Worm (Caenorhabditis elegans) whole organism, young adult: ENCODE results near the gene gcl-1.
A peak's percentile ranks its signal among the peaks of the same experiment; 100 is the strongest.
"Not testable (repeated sequence)": the region's sequence is repeated elsewhere in the genome, so short reads cannot be mapped to it uniquely, and the experiment has no call there.

Source experiments
- F33H1.4 ChIP-seq: fragments of 200-800 bp; sonication (Bioruptor generic); IDR thresholded peaks from 2 replicates; pipeline ENCODE4 v1.3.6; 2022; ENCODE audit warnings: missing genetic modification reagents, missing genetic modification characterization, missing compliant biosample characterization
- Y95B8A.8 ChIP-seq: fragments of 200-800 bp; sonication (Bioruptor generic); IDR thresholded peaks from 2 replicates; pipeline ENCODE4 v1.3.6; 2022; ENCODE audit warnings: missing genetic modification reagents, missing genetic modification characterization, missing compliant biosample characterization
- aptf-2 ChIP-seq: fragments of 200-800 bp; sonication (Bioruptor generic); conservative IDR thresholded peaks from 2 replicates; pipeline ENCODE4 v1.3.6; 2022; ENCODE audit warnings: missing genetic modification reagents, missing genetic modification characterization, missing compliant biosample characterization
- aptf-3 ChIP-seq: fragments of 200-800 bp; sonication (Bioruptor generic); IDR thresholded peaks from 2 replicates; pipeline ENCODE4 v1.3.6; 2022; ENCODE audit warnings: missing genetic modification characterization, missing compliant biosample characterization
- attf-6 ChIP-seq: fragments of 200-800 bp; sonication (Bioruptor generic); IDR thresholded peaks from 2 replicates; pipeline ENCODE4 v1.3.6; 2022; ENCODE audit warnings: missing genetic modification reagents, missing genetic modification characterization, missing compliant biosample characterization
- ceh-91 ChIP-seq: fragments of 200-800 bp; sonication (Bioruptor generic); IDR thresholded peaks from 2 replicates; pipeline ENCODE4 v1.3.6; 2022; ENCODE audit warnings: missing genetic modification reagents, missing genetic modification characterization, missing compliant biosample characterization
- dox-1 ChIP-seq: fragments of 200-800 bp; sonication (Bioruptor generic); IDR thresholded peaks from 2 replicates; pipeline ENCODE4 v1.3.6; 2022; ENCODE audit warnings: missing genetic modification reagents, missing genetic modification characterization, missing compliant biosample characterization
- dpl-1 ChIP-seq: fragments of 150-350 bp; optimal IDR thresholded peaks from 2 replicates; lab custom pipeline; 2014; ENCODE audit warnings: missing biosample characterization, missing genetic modification reagents, missing genetic modification characterization
- efl-1 ChIP-seq: fragments of 150-350 bp; optimal IDR thresholded peaks from 2 replicates; lab custom pipeline; 2014; ENCODE audit warnings: missing biosample characterization, missing genetic modification reagents, missing genetic modification characterization
- egrh-3 ChIP-seq: fragments of 200-800 bp; sonication (Bioruptor generic); IDR thresholded peaks from 2 replicates; pipeline ENCODE4 v1.3.6; 2022; ENCODE audit warnings: missing genetic modification reagents, missing genetic modification characterization, missing compliant biosample characterization
- him-1 ChIP-seq: sonication (generic microtip); optimal IDR thresholded peaks from 2 replicates; lab custom pipeline; 2016; ENCODE audit warnings: missing genotype, missing genetic modification reagents, missing genetic modification characterization, missing compliant biosample characterization
- hmg-1.2 ChIP-seq: fragments of 200-800 bp; sonication (Bioruptor generic); IDR thresholded peaks from 2 replicates; pipeline ENCODE4 v1.3.6; 2022; ENCODE audit warnings: missing genetic modification reagents, missing genetic modification characterization, missing compliant biosample characterization
- let-607 ChIP-seq, 2 experiments: fragments of 200-800 bp in 1 of 2; sonication (Bioruptor generic) in 1 of 2; sonication (generic microtip) in 1 of 2; optimal IDR thresholded peaks; 2 replicates each; lab custom pipeline; 2016 to 2018; ENCODE audit warnings: mild to moderate bottlenecking in 2 of 2, missing compliant biosample characterization in 2 of 2, missing genetic modification characterization in 2 of 2, moderate library complexity in 2 of 2, missing genotype in 1 of 2
- lin-26 ChIP-seq: fragments of 200-800 bp; sonication (Bioruptor generic); IDR thresholded peaks from 2 replicates; pipeline ENCODE4 v1.3.6; 2022; ENCODE audit warnings: missing genetic modification reagents, missing genetic modification characterization, missing compliant biosample characterization
- lin-54 ChIP-seq: fragments of 200-800 bp; sonication (Bioruptor generic); optimal IDR thresholded peaks from 2 replicates; lab custom pipeline; 2018; ENCODE audit warnings: mild to moderate bottlenecking, missing genetic modification characterization, missing compliant biosample characterization
- lir-1 ChIP-seq: fragments of 200-800 bp; sonication (Bioruptor generic); conservative IDR thresholded peaks from 2 replicates; pipeline ENCODE4 v1.3.6; 2022; ENCODE audit warnings: missing genetic modification reagents, missing genetic modification characterization, missing compliant biosample characterization
- lsl-1 ChIP-seq: fragments of 200-800 bp; sonication (Bioruptor generic); optimal IDR thresholded peaks from 2 replicates; lab custom pipeline; 2018; ENCODE audit warnings: mild to moderate bottlenecking, missing genetic modification characterization, moderate library complexity, missing compliant biosample characterization
- madf-10 ChIP-seq: sonication (generic microtip); optimal IDR thresholded peaks from 2 replicates; lab custom pipeline; 2016; ENCODE audit warnings: mild to moderate bottlenecking, missing genetic modification characterization, missing compliant biosample characterization
- madf-6 ChIP-seq: fragments of 200-800 bp; sonication (Bioruptor generic); IDR thresholded peaks from 2 replicates; pipeline ENCODE4 v1.3.6; 2022; ENCODE audit warnings: missing genetic modification reagents, missing genetic modification characterization, missing compliant biosample characterization
- madf-8 ChIP-seq: fragments of 200-800 bp; sonication (Bioruptor generic); conservative IDR thresholded peaks from 2 replicates; pipeline ENCODE4 v1.3.6; 2022; ENCODE audit warnings: missing genetic modification reagents, missing genetic modification characterization, missing compliant biosample characterization
- mcd-1 ChIP-seq: fragments of 200-800 bp; sonication (Bioruptor generic); IDR thresholded peaks from 2 replicates; pipeline ENCODE4 v1.3.6; 2022; ENCODE audit warnings: missing genetic modification reagents, missing genetic modification characterization, missing compliant biosample characterization
- mes-4 ChIP-seq: sonication (generic microtip); optimal IDR thresholded peaks from 2 replicates; lab custom pipeline; 2016; ENCODE audit warnings: missing genotype, missing genetic modification characterization, missing compliant biosample characterization
- nfya-1 ChIP-seq: sonication (generic microtip); optimal IDR thresholded peaks from 2 replicates; lab custom pipeline; 2017; ENCODE audit warnings: antibody characterized with exemption, missing compliant biosample characterization, missing genetic modification characterization, borderline replicate concordance; ENCODE audit not compliant: insufficient read depth
- nhr-120 ChIP-seq: fragments of 200-800 bp; sonication (Bioruptor generic); IDR thresholded peaks from 2 replicates; pipeline ENCODE4 v1.3.6; 2022; ENCODE audit warnings: missing genetic modification characterization, missing compliant biosample characterization
- pbrm-1 ChIP-seq: fragments of 200-800 bp; sonication (Bioruptor generic); IDR thresholded peaks from 2 replicates; pipeline ENCODE4 v1.3.6; 2022; ENCODE audit warnings: missing genetic modification reagents, missing genetic modification characterization, missing compliant biosample characterization
- rpc-1 ChIP-seq, 2 experiments: fragments of 150-350 bp in 1 of 2; sonication (generic microtip) in 1 of 2; optimal IDR thresholded peaks; 2 replicates each; lab custom pipeline; 2014 to 2018; ENCODE audit warnings: missing biosample characterization in 1 of 2, missing genetic modification characterization in 1 of 2, missing genetic modification reagents in 1 of 2, missing genotype in 1 of 2
- snpc-4 ChIP-seq, 5 experiments: fragments of 150-350 bp in 1 of 5; sonication (generic microtip) in 4 of 5; optimal IDR thresholded peaks; 2 replicates each; lab custom pipeline; 2014 to 2018; ENCODE audit warnings: missing genetic modification characterization in 5 of 5, missing biosample characterization in 3 of 5, antibody characterized with exemption in 2 of 5, mild to moderate bottlenecking in 2 of 5, missing compliant biosample characterization in 2 of 5, missing genotype in 2 of 5, moderate library complexity in 2 of 5, missing genetic modification reagents in 1 of 5
- tlf-1 ChIP-seq: fragments of 200-800 bp; sonication (Bioruptor generic); optimal IDR thresholded peaks from 2 replicates; lab custom pipeline; 2018; ENCODE audit warnings: mild to moderate bottlenecking, missing genetic modification characterization, missing compliant biosample characterization
- xnd-1 ChIP-seq: sonication (generic microtip); optimal IDR thresholded peaks from 2 replicates; lab custom pipeline; 2016; ENCODE audit warnings: missing genotype, missing genetic modification reagents, missing genetic modification characterization, missing compliant biosample characterization
- ztf-18 ChIP-seq: sonication (generic microtip); optimal IDR thresholded peaks from 2 replicates; lab custom pipeline; 2016; ENCODE audit warnings: missing genotype, mild to moderate bottlenecking, missing genetic modification characterization, missing compliant biosample characterization
- ztf-25 ChIP-seq: fragments of 200-800 bp; sonication (Bioruptor generic); IDR thresholded peaks from 2 replicates; pipeline ENCODE4 v1.3.6; 2022; ENCODE audit warnings: missing genetic modification reagents, missing genetic modification characterization, missing compliant biosample characterization

The gcl-1 gene

DNA sequence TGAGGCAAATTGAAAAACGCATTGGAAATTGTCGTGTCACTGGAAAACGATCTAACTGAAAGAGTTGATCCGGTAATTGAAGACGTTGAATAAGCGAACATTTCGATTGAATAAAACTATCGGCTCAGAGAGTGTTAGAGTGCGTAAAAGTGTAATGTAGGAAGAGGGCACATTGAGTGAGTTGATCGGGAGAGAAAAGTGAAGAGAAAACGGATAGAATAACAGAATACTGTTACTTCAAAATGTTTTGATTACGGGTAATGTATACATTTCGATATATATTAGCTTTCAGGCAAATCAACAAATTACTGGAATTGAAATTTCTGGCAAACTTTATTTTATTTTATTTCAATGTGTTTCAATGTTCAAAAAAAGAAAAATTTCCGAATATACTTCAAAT, 42.0 kb upstream of the gcl-1 start, which contains the start of gene uso-1 (continued):
- TF ChIP-seq ztf-25 (GFP tag; lab: Robert Waterston, UW) (no peak), efl-1 (GFP tag; lab: Kevin White, UChicago) (no peak), egrh-3 (GFP tag; lab: Robert Waterston, UW) (no peak), nfya-1 (tag; lab: Kevin White, UChicago) (no peak), dox-1 (GFP tag; lab: Robert Waterston, UW) (no peak)

DNA sequence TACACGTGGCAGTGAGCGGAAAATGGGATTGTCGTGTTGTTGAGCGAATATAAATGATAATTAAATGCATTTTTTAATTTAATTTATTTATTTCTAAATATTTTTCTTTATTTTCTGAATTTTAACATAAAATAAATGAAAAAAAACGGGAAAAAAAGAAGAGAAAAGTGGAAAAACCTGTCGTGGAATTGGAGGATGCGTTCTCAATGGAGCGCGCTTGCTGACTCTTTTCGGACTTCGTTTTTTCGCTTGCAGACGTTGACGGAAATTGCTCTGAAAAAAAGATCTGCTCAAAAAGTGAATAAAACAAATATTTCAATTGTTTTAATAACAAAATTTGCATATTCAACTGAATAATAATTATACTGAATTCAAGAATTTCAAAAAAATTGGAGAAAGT, 40.8 kb upstream of the gcl-1 start:
- no peak for TF ChIP-seq mes-4
- TF ChIP-seq him-1 (tag; lab: Kevin White, UChicago), result no peak
- no peak for TF ChIP-seq snpc-4 (GFP tag; optimal IDR thresholded peaks at IDR 0.05; lab: Kevin White, UChicago)
- TF ChIP-seq snpc-4 (tag; optimal IDR thresholded peaks at IDR 0.05; lab: Kevin White, UChicago), result peak in 1 of 4 experiments; percentile 39
- peak; percentile 18 for TF ChIP-seq ztf-18 (tag; lab: Kevin White, UChicago)
- no peak for TF ChIP-seq nhr-120 (GFP tag; lab: Robert Waterston, UW)
- no peak for TF ChIP-seq madf-10 (tag; lab: Kevin White, UChicago)
- TF ChIP-seq mcd-1 (GFP tag; lab: Robert Waterston, UW), result peak; percentile 88
- TF ChIP-seq lin-26 (GFP tag; lab: Robert Waterston, UW), result no peak
- peak; percentile 75 to 93 for TF ChIP-seq let-607 (tag; optimal IDR thresholded peaks at IDR 0.05; lab: Kevin White, UChicago)

DNA sequence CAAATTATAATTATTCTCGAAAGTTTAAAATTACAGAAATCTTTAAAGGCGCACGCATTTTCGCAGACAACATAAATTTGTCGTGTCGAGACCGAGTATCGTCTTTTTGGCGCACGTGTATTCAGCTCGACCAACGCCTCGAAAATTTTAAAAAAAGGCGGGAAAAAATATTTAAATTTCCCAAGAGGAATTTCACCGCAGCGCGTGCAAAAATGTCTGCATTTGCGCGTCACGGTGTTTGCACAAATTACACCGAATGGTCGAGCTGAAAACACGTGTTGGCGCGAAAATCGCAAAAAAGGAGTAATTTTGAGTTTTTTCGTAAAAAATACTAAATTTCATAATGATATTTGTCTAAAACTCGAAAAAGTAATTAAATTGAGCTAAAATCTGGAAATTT, 38.0 kb upstream of the gcl-1 start:
- TF ChIP-seq aptf-2 (GFP tag; lab: Robert Waterston, UW) (peak; percentile 84), pbrm-1 (GFP tag; lab: Robert Waterston, UW) (no peak), lsl-1 (peak; percentile 59), hmg-1.2 (GFP tag; lab: Robert Waterston, UW) (no peak), lin-54 (GFP tag; lab: Kevin White, UChicago) (peak; percentile 15), F33H1.4 (peak; percentile 42), dpl-1 (GFP tag; lab: Kevin White, UChicago) (peak; percentile 30), attf-6 (GFP tag; lab: Robert Waterston, UW) (peak; percentile 33; the same call in 1 of the 2 replicates), him-1 (tag; lab: Kevin White, UChicago) (peak; percentile 32), aptf-3 (no peak), efl-1 (GFP tag; lab: Kevin White, UChicago) (peak; percentile 71), madf-8 (GFP tag; lab: Robert Waterston, UW) (0 out of 2 replicates have a peak, but pooled peaks have one; percentile 38), tlf-1 (GFP tag; lab: Kevin White, UChicago) (peak; percentile 34), ceh-91 (GFP tag; lab: Robert Waterston, UW) (peak; percentile 32; the same call in 1 of the 2 replicates), lir-1 (no peak), xnd-1 (tag; lab: Kevin White, UChicago) (peak; percentile 67), snpc-4 (GFP tag; optimal IDR thresholded peaks at IDR 0.05; lab: Kevin White, UChicago) (no peak), snpc-4 (tag; optimal IDR thresholded peaks at IDR 0.05; lab: Kevin White, UChicago) (peak in 1 of 4 experiments; percentile 22), madf-6 (GFP tag; lab: Robert Waterston, UW) (peak; percentile 71)

DNA sequence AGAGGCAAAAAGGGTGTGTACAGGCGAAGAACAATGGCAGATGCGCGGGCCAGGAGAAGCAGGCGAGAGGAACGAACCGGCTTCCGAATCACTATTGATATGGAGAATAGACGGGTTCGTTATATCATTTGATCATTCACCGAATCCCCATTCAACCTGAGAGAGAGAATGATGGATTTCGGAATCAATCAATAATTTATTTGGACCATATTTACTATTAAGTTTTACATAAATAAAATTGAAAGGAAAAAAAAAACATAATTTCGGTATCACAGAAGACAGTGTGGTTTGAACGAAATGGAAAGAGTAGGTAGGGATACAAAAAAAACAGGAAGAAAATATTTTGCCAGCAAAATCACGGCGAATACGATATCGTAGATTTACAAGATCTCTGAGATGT, 32.6 kb upstream of the gcl-1 start, which contains the start of gene mam-3:
Gene mam-3 (minus strand): TSS at position 101 of the 400 bp plus-strand sequence.
- TF ChIP-seq snpc-4 (GFP tag; optimal IDR thresholded peaks at IDR 0.05; lab: Kevin White, UChicago) (no peak), snpc-4 (tag; optimal IDR thresholded peaks at IDR 0.05; lab: Kevin White, UChicago) (peak in 1 of 4 experiments; percentile 10), Y95B8A.8 (GFP tag; lab: Robert Waterston, UW) (no peak)

DNA sequence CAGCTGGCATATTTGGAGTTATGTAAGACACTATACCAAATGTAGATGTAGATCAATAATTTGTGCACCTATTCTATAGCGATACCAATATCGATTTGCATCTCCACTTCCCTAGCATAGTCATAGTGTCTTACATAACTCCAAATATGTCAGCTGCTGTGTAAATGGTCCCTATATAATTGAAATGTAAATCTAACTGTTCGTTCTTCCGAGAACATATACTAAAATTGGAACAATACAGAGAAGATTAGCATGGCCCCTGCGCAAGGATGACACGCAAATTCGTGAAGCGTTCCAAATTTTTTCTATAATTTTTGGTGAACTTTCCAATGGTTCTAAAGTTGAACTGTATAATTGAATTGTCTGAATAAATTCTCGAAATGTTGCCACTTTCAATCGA, 30.8 kb upstream of the gcl-1 start:
- TF ChIP-seq hmg-1.2 (GFP tag; lab: Robert Waterston, UW) (peak; percentile 28), snpc-4 (tag; optimal IDR thresholded peaks at IDR 0.05; lab: Kevin White, UChicago) (peak in 1 of 4 experiments; percentile 72), rpc-1 (optimal IDR thresholded peaks at IDR 0.05; lab: Kevin White, UChicago) (peak; percentile 6), rpc-1 (tag; optimal IDR thresholded peaks at IDR 0.05; lab: Kevin White, UChicago) (peak; percentile 59)
- TF ChIP-seq snpc-4 (GFP tag; optimal IDR thresholded peaks at IDR 0.05; lab: Kevin White, UChicago), result not testable (repeated sequence)
- TF ChIP-seq, all 124 proteins: peak for 3; not testable (repeated sequence) for 121
